Fruit fly (Drosophila melanogaster) whole organism, embryonic: ENCODE data around the gene pps.
A peak's percentile ranks its signal among the peaks of the same experiment; 100 is the strongest.

Experiments
- B-H1 ChIP-seq: fragments of 200-800 bp; sonication (Bioruptor generic); IDR thresholded peaks from 3 replicates; pipeline ENCODE4 v1.3.6; 2022; ENCODE audit warnings: missing biosample characterization, missing genetic modification characterization
- Blimp-1 ChIP-seq: fragments of 200-800 bp; sonication (Bioruptor generic); optimal IDR thresholded peaks from 3 replicates; lab custom pipeline; 2018; ENCODE audit warnings: missing biosample characterization, missing genetic modification characterization, mild to moderate bottlenecking, moderate library complexity, missing genetic modification reagents
- CG12071 ChIP-seq: fragments of 200-800 bp; sonication (Bioruptor generic); optimal IDR thresholded peaks from 3 replicates; lab custom pipeline; 2018; ENCODE audit warnings: missing biosample characterization, mild to moderate bottlenecking, missing genetic modification characterization
- CG12219 ChIP-seq: fragments of 200-800 bp; sonication (Bioruptor generic); optimal IDR thresholded peaks from 3 replicates; lab custom pipeline; 2018; ENCODE audit warnings: missing biosample characterization, mild to moderate bottlenecking, missing genetic modification characterization
- CG12659 ChIP-seq: fragments of 200-800 bp; sonication (Bioruptor generic); optimal IDR thresholded peaks from 3 replicates; lab custom pipeline; 2017; ENCODE audit warnings: mild to moderate bottlenecking, missing biosample characterization, missing genetic modification reagents, missing genetic modification characterization
- CG13296 ChIP-seq: fragments of 200-800 bp; sonication (Bioruptor generic); optimal IDR thresholded peaks from 3 replicates; lab custom pipeline; 2018; ENCODE audit warnings: missing biosample characterization, mild to moderate bottlenecking, missing genetic modification characterization
- CG13424 ChIP-seq: fragments of 200-800 bp; sonication (Bioruptor generic); optimal IDR thresholded peaks from 2 replicates; lab custom pipeline; 2019; ENCODE audit warnings: missing biosample characterization, mild to moderate bottlenecking, missing genetic modification characterization, moderate library complexity
- CG14441 ChIP-seq: fragments of 200-800 bp; sonication (Bioruptor generic); IDR thresholded peaks from 2 replicates; pipeline ENCODE4 v1.3.6; 2022; ENCODE audit warnings: missing biosample characterization, missing genetic modification characterization
- CG14667 ChIP-seq: fragments of 200-800 bp; sonication (Bioruptor generic); IDR thresholded peaks from 2 replicates; pipeline ENCODE4 v1.3.6; 2022; ENCODE audit warnings: missing biosample characterization, missing genetic modification characterization
- CG15696 ChIP-seq: fragments of 200-800 bp; sonication (Bioruptor generic); optimal IDR thresholded peaks from 2 replicates; lab custom pipeline; 2019; ENCODE audit warnings: missing biosample characterization, mild to moderate bottlenecking, missing genetic modification characterization, moderate library complexity
- CG1603 ChIP-seq: fragments of 200-800 bp; sonication (Bioruptor generic); optimal IDR thresholded peaks from 2 replicates; lab custom pipeline; 2019; ENCODE audit warnings: missing biosample characterization, mild to moderate bottlenecking, missing genetic modification characterization, moderate library complexity
- CG17328 ChIP-seq: fragments of 200-800 bp; sonication (Bioruptor generic); IDR thresholded peaks from 2 replicates; pipeline ENCODE4 v1.3.6; 2022; ENCODE audit warnings: missing biosample characterization, missing genetic modification characterization
- CG17359 ChIP-seq: fragments of 200-800 bp; sonication (Bioruptor generic); optimal IDR thresholded peaks from 3 replicates; lab custom pipeline; 2018; ENCODE audit warnings: missing biosample characterization, mild to moderate bottlenecking, missing genetic modification characterization, moderate library complexity
- CG30403 ChIP-seq: fragments of 200-800 bp; sonication (Bioruptor generic); optimal IDR thresholded peaks from 3 replicates; lab custom pipeline; 2016; ENCODE audit warnings: missing biosample characterization, missing genetic modification characterization
- CG31224 ChIP-seq: fragments of 200-800 bp; sonication (Bioruptor generic); IDR thresholded peaks from 2 replicates; pipeline ENCODE4 v1.3.6; 2022; ENCODE audit warnings: missing biosample characterization, missing genetic modification characterization
- CG7839 ChIP-seq: fragments of 200-800 bp; sonication (Bioruptor generic); optimal IDR thresholded peaks from 3 replicates; lab custom pipeline; 2018; ENCODE audit warnings: missing biosample characterization, mild to moderate bottlenecking, missing genetic modification characterization, moderate library complexity
- CG7963 ChIP-seq: fragments of 200-800 bp; sonication (Bioruptor generic); IDR thresholded peaks from 3 replicates; pipeline ENCODE4 v1.3.6; 2022; ENCODE audit warnings: missing biosample characterization, missing genetic modification characterization; ENCODE audit not compliant: partially characterized antibody
- CG9932 ChIP-seq: fragments of 200-800 bp; sonication (Bioruptor generic); IDR thresholded peaks from 2 replicates; pipeline ENCODE4 v1.3.6; 2022; ENCODE audit warnings: missing biosample characterization, missing genetic modification characterization
- CoRest ChIP-seq: fragments of 200-800 bp; sonication (Bioruptor generic); optimal IDR thresholded peaks from 3 replicates; lab custom pipeline; 2018; ENCODE audit warnings: missing biosample characterization, mild to moderate bottlenecking, missing genetic modification characterization, moderate library complexity
- Doc3 ChIP-seq: fragments of 200-800 bp; sonication (Bioruptor generic); IDR thresholded peaks from 3 replicates; pipeline ENCODE4 v1.3.6; 2022; ENCODE audit warnings: missing biosample characterization, missing genetic modification characterization; ENCODE audit not compliant: partially characterized antibody
- E2f2 ChIP-seq: fragments of 200-800 bp; sonication (Bioruptor generic); IDR thresholded peaks from 2 replicates; pipeline ENCODE4 v1.3.6; 2022; ENCODE audit warnings: missing biosample characterization, missing genetic modification characterization
- Fer1 ChIP-seq: fragments of 200-800 bp; sonication (Bioruptor generic); optimal IDR thresholded peaks from 2 replicates; lab custom pipeline; 2017; ENCODE audit warnings: missing biosample characterization, mild to moderate bottlenecking, missing genetic modification characterization
- H2.0 ChIP-seq: fragments of 200-800 bp; sonication (Bioruptor generic); IDR thresholded peaks from 2 replicates; pipeline ENCODE4 v1.3.6; 2022; ENCODE audit warnings: missing biosample characterization, missing genetic modification characterization
- HLH3B ChIP-seq: fragments of 200-800 bp; sonication (Bioruptor generic); IDR thresholded peaks from 2 replicates; pipeline ENCODE4 v1.3.6; 2022; ENCODE audit warnings: missing biosample characterization, missing genetic modification characterization
- Hmr ChIP-seq: fragments of 200-800 bp; sonication (Bioruptor generic); optimal IDR thresholded peaks from 3 replicates; lab custom pipeline; 2017; ENCODE audit warnings: mild to moderate bottlenecking, missing biosample characterization, missing genetic modification reagents, missing genetic modification characterization
- Hr51 ChIP-seq, 2 experiments: fragments of 200-800 bp; sonication (Bioruptor generic); optimal IDR thresholded peaks; 2 replicates in 1 of 2; 3 replicates in 1 of 2; lab custom pipeline; 2016 to 2018; ENCODE audit warnings: missing biosample characterization in 2 of 2, missing genetic modification characterization in 2 of 2, mild to moderate bottlenecking in 1 of 2, moderate library complexity in 1 of 2
- MBD-R2 ChIP-seq: fragments of 200-800 bp; sonication (Bioruptor generic); IDR thresholded peaks from 2 replicates; pipeline ENCODE4 v1.3.6; 2022; ENCODE audit warnings: missing biosample characterization, missing genetic modification characterization
- Oli ChIP-seq: fragments of 200-800 bp; sonication (Bioruptor generic); optimal IDR thresholded peaks from 2 replicates; lab custom pipeline; 2018; ENCODE audit warnings: missing biosample characterization, mild to moderate bottlenecking, missing genetic modification characterization, moderate library complexity
- Sox102F ChIP-seq: fragments of 200-800 bp; sonication (Bioruptor generic); optimal IDR thresholded peaks from 2 replicates; lab custom pipeline; 2018; ENCODE audit warnings: missing biosample characterization, mild to moderate bottlenecking, missing genetic modification characterization, moderate library complexity
- Ssrp ChIP-seq: fragments of 200-800 bp; sonication (Bioruptor generic); optimal IDR thresholded peaks from 2 replicates; lab custom pipeline; 2018; ENCODE audit warnings: missing biosample characterization, mild to moderate bottlenecking, missing genetic modification characterization, moderate library complexity
- aop ChIP-seq: fragments of 200-800 bp; sonication (Bioruptor generic); IDR thresholded peaks from 2 replicates; pipeline ENCODE4 v1.3.6; 2022; ENCODE audit warnings: missing biosample characterization, missing genetic modification characterization
- ap ChIP-seq: fragments of 200-800 bp; sonication (Bioruptor generic); IDR thresholded peaks from 2 replicates; pipeline ENCODE4 v1.3.6; 2022; ENCODE audit warnings: missing biosample characterization, missing genetic modification characterization
- az2 ChIP-seq: fragments of 200-800 bp; sonication (Bioruptor generic); optimal IDR thresholded peaks from 3 replicates; lab custom pipeline; 2016; ENCODE audit warnings: missing biosample characterization, missing genetic modification characterization
- bsh ChIP-seq, 2 experiments: fragments of 200-800 bp; sonication (Bioruptor generic); optimal IDR thresholded peaks; 2 replicates each; lab custom pipeline; 2017 to 2018; ENCODE audit warnings: mild to moderate bottlenecking in 2 of 2, missing biosample characterization in 2 of 2, missing genetic modification characterization in 2 of 2, moderate library complexity in 1 of 2
- cas ChIP-seq: fragments of 200-800 bp; sonication (Bioruptor generic); IDR thresholded peaks from 2 replicates; pipeline ENCODE4 v1.3.6; 2022; ENCODE audit warnings: missing biosample characterization, missing genetic modification characterization
- chif ChIP-seq, 2 experiments: fragments of 200-800 bp; sonication (Bioruptor generic); optimal IDR thresholded peaks; 3 replicates each; lab custom pipeline; 2016; ENCODE audit warnings: missing biosample characterization in 2 of 2, missing genetic modification characterization in 2 of 2
- ci ChIP-seq: fragments of 200-800 bp; sonication (Bioruptor generic); IDR thresholded peaks from 3 replicates; pipeline ENCODE4 v1.3.6; 2022; ENCODE audit warnings: missing biosample characterization, missing genetic modification characterization
- ems ChIP-seq: fragments of 200-800 bp; sonication (Bioruptor generic); optimal IDR thresholded peaks from 3 replicates; lab custom pipeline; 2016; ENCODE audit warnings: missing biosample characterization, missing genetic modification characterization
- eyg ChIP-seq: fragments of 200-800 bp; sonication (Bioruptor generic); optimal IDR thresholded peaks from 3 replicates; lab custom pipeline; 2016; ENCODE audit warnings: missing biosample characterization, missing genetic modification characterization
- gcm2 ChIP-seq: fragments of 200-800 bp; sonication (Bioruptor generic); optimal IDR thresholded peaks from 2 replicates; lab custom pipeline; 2016; ENCODE audit warnings: missing biosample characterization, missing genetic modification characterization
- gsb ChIP-seq: fragments of 200-800 bp; sonication (Bioruptor generic); IDR thresholded peaks from 2 replicates; pipeline ENCODE4 v1.3.6; 2022; ENCODE audit warnings: missing biosample characterization, missing genetic modification characterization
- ind ChIP-seq: fragments of 200-800 bp; sonication (Bioruptor generic); optimal IDR thresholded peaks from 3 replicates; lab custom pipeline; 2016; ENCODE audit warnings: missing biosample characterization, missing genetic modification characterization
- lmd ChIP-seq: fragments of 200-800 bp; sonication (Bioruptor generic); IDR thresholded peaks from 2 replicates; pipeline ENCODE4 v1.3.6; 2022; ENCODE audit warnings: missing biosample characterization, missing genetic modification characterization
- mam ChIP-seq: fragments of 200-800 bp; sonication (Bioruptor generic); optimal IDR thresholded peaks from 3 replicates; lab custom pipeline; 2016; ENCODE audit warnings: missing biosample characterization, missing genetic modification characterization
- row ChIP-seq: fragments of 200-800 bp; sonication (Bioruptor generic); IDR thresholded peaks from 3 replicates; pipeline ENCODE4 v1.3.6; 2022; ENCODE audit warnings: missing biosample characterization, missing genetic modification characterization
- sd ChIP-seq: fragments of 200-800 bp; sonication (Bioruptor generic); optimal IDR thresholded peaks from 3 replicates; lab custom pipeline; 2018; ENCODE audit warnings: missing biosample characterization, mild to moderate bottlenecking, missing genetic modification characterization, moderate library complexity
- tgo ChIP-seq: fragments of 200-800 bp; sonication (Bioruptor generic); IDR thresholded peaks from 3 replicates; pipeline ENCODE4 v1.3.6; 2022; ENCODE audit warnings: missing biosample characterization, missing genetic modification characterization
- tll ChIP-seq, 2 experiments: fragments of 200-800 bp in 1 of 2; fragments of >200 bp in 1 of 2; sonication (Bioruptor generic) in 1 of 2; optimal IDR thresholded peaks; 2 replicates each; lab custom pipeline; 2017 to 2019; ENCODE audit warnings: missing biosample characterization in 2 of 2, missing genetic modification characterization in 2 of 2, mild to moderate bottlenecking in 1 of 2, moderate library complexity in 1 of 2
- tup ChIP-seq: fragments of 200-800 bp; sonication (Bioruptor generic); optimal IDR thresholded peaks from 2 replicates; lab custom pipeline; 2016; ENCODE audit warnings: missing biosample characterization, mild to moderate bottlenecking, missing genetic modification characterization, moderate library complexity

pps gene

DNA sequence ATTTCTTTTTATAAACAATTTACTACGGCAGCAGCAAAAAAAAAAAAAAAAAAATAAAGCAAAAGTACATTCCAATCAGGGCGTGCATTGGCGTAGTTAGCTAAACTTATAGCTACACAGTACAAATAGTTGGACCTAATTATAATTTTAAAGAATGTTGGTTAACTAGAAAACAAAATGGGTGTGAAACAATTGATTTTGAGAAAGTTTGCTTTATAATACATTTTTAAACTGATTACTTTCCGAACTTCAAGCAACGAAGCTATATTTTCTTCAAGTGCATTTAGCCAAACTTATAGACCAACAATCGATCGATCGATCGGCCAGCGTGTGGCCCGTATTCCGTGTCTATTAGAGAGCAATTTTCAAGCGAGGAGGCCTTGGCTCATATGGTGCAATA, 37.7 kb downstream of the pps start (continued):
- no peak for TF ChIP-seq CG31224 (GFP tag; lab: Robert Waterston, UW)
- peak in 1 of 2 experiments; percentile 38 for TF ChIP-seq bsh (GFP tag; optimal IDR thresholded peaks at IDR 0.05; lab: Kevin White, UChicago)
- peak; percentile 42; the same call in 1 of the 2 replicates for TF ChIP-seq HLH3B
- TF ChIP-seq CG13296, result peak; percentile 12
- TF ChIP-seq az2 (GFP tag; lab: Kevin White, UChicago), result peak; percentile 36
- TF ChIP-seq CG14667 (GFP tag; lab: Robert Waterston, UW), result no peak
- peak; percentile 4 for TF ChIP-seq Ssrp (tag; lab: Kevin White, UChicago)
- no peak for TF ChIP-seq sd (tag; lab: Kevin White, UChicago)
- peak; percentile 73 for TF ChIP-seq Sox102F (GFP tag; lab: Kevin White, UChicago)
- TF ChIP-seq Oli (tag; lab: Kevin White, UChicago), result peak; percentile 58
- peak; percentile 40 for TF ChIP-seq CoRest (tag; lab: Kevin White, UChicago)
- peak; percentile 51 for TF ChIP-seq CG1603 (tag; lab: Kevin White, UChicago)
- TF ChIP-seq CG14441, result peak; percentile 14; the same call in 1 of the 2 replicates
- peak; percentile 40 for TF ChIP-seq CG30403 (GFP tag; lab: Kevin White, UChicago)
- TF ChIP-seq mam (GFP tag; lab: Kevin White, UChicago), result peak; percentile 20
- 0 out of 2 replicates have a peak, but pooled peaks have one; percentile 21 for TF ChIP-seq CG9932 (GFP tag; lab: Robert Waterston, UW)
- peak in 1 of 2 experiments; percentile 16 for TF ChIP-seq chif (GFP tag; optimal IDR thresholded peaks at IDR 0.05; lab: Kevin White, UChicago)
- TF ChIP-seq CG7963, result no peak
- TF ChIP-seq ind (GFP tag; lab: Kevin White, UChicago), result peak; percentile 34
- TF ChIP-seq row (GFP tag; lab: Robert Waterston, UW), result peak; percentile 42
- TF ChIP-seq H2.0 (GFP tag; lab: Robert Waterston, UW), result peak; percentile 43; the same call in 1 of the 2 replicates
- peak; percentile 59; the same call in 2 of the 3 replicates for TF ChIP-seq tgo (GFP tag; lab: Robert Waterston, UW)
- TF ChIP-seq E2f2, result peak; percentile 13; the same call in 1 of the 2 replicates
- TF ChIP-seq ci, result peak; percentile 58; the same call in 2 of the 3 replicates
- TF ChIP-seq tup (GFP tag; lab: Kevin White, UChicago), result no peak
- peak; percentile 9 for TF ChIP-seq CG12071 (GFP tag; lab: Kevin White, UChicago)
- peak; percentile 19 for TF ChIP-seq CG12659
- no peak for TF ChIP-seq gcm2 (GFP tag; lab: Kevin White, UChicago)
- no peak for TF ChIP-seq cas (GFP tag; lab: Robert Waterston, UW)
- peak; percentile 22; the same call in 1 of the 3 replicates for TF ChIP-seq B-H1
- TF ChIP-seq Hmr (GFP tag; lab: Kevin White, UChicago), result no peak
- TF ChIP-seq MBD-R2, result no peak
- peak; percentile 56 for TF ChIP-seq CG17359 (tag; lab: Kevin White, UChicago)
- peak; percentile 58 for TF ChIP-seq CG7839 (tag; lab: Kevin White, UChicago)
- TF ChIP-seq CG13424 (tag; lab: Kevin White, UChicago), result peak; percentile 51
- TF ChIP-seq Hr51 (GFP tag; optimal IDR thresholded peaks at IDR 0.05; lab: Kevin White, UChicago), result peak in 1 of 2 experiments; percentile 77
- TF ChIP-seq CG12219 (GFP tag; lab: Kevin White, UChicago), result peak; percentile 23
- TF ChIP-seq tll (GFP tag; optimal IDR thresholded peaks at IDR 0.05; lab: Kevin White, UChicago), result no peak
- no peak for TF ChIP-seq CG15696 (tag; lab: Kevin White, UChicago)
- no peak for TF ChIP-seq eyg (GFP tag; lab: Kevin White, UChicago)
- TF ChIP-seq ems (GFP tag; lab: Kevin White, UChicago), result peak; percentile 4
- TF ChIP-seq Fer1 (GFP tag; lab: Kevin White, UChicago), result peak; percentile 43
- TF ChIP-seq Blimp-1 (GFP tag; lab: Kevin White, UChicago), result peak; percentile 38
- peak; percentile 35; the same call in 1 of the 2 replicates for TF ChIP-seq ap (GFP tag; lab: Robert Waterston, UW)
- TF ChIP-seq gsb (GFP tag; lab: Robert Waterston, UW), result 0 out of 2 replicates have a peak, but pooled peaks have one; percentile 6
- 0 out of 2 replicates have a peak, but pooled peaks have one; percentile 16 for TF ChIP-seq lmd (GFP tag; lab: Robert Waterston, UW)
- TF ChIP-seq aop (GFP tag; lab: Robert Waterston, UW), result no peak
- TF ChIP-seq CG17328 (GFP tag; lab: Robert Waterston, UW), result peak; percentile 47; the same call in 1 of the 2 replicates
- TF ChIP-seq Doc3 (GFP tag; lab: Robert Waterston, UW), result no peak
